Worm (Caenorhabditis elegans) whole organism, L3 larva: ENCODE data around the gene Y39B6A.42.

Experiments used
- ceh-16 ChIP-seq: sonication (generic microtip); optimal IDR thresholded peaks from 2 replicates; lab custom pipeline; 2017; ENCODE audit warnings: missing biosample characterization, missing genetic modification characterization
- fos-1 ChIP-seq: fragments of 150-350 bp; optimal IDR thresholded peaks from 2 replicates; lab custom pipeline; 2014; ENCODE audit warnings: missing biosample characterization, missing genetic modification characterization
- lin-39 ChIP-seq: fragments of 150-350 bp; optimal IDR thresholded peaks from 2 replicates; lab custom pipeline; 2018; ENCODE audit warnings: missing biosample characterization, missing genetic modification reagents, missing genetic modification characterization

DNA sequence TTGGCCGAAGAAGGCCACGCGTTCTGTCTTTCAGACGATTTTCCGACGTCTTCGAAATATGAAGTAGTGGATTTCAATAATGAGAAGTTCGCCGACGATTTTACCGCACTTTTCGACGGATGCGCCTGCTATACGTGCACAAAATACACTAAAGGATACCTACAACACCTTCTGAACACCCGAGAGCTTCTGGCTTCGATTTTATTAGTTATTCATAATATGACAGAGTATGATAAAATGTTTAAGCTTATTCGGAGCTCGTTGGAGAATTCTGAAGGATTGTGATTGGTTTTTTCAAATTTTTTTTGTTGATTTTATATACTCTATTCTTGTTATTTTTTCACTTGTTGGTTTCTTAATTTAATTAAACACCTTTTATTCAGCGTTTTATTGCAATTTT is 31.1 kb upstream of the Y39B6A.42 start:
- TF ChIP-seq fos-1 (tag; lab: Kevin White, UChicago) = no peak
- TF ChIP-seq ceh-16 (tag; lab: Kevin White, UChicago) = no peak
- no peak for TF ChIP-seq lin-39 (tag; lab: Kevin White, UChicago)
